Worm (Caenorhabditis elegans) whole organism, midembryonic: ENCODE data around the gene Y116F11A.6.

Experiments used
- T22C8.4 ChIP-seq: fragments of 200-800 bp; sonication (Bioruptor generic); IDR thresholded peaks from 2 replicates; pipeline ENCODE4 v1.3.6; 2022; ENCODE audit warnings: missing genetic modification characterization, missing compliant biosample characterization
- cog-1 ChIP-seq: sonication (generic microtip); optimal IDR thresholded peaks from 2 replicates; lab custom pipeline; 2016; ENCODE audit warnings: missing genetic modification characterization, missing compliant biosample characterization
- flt-1 ChIP-seq: fragments of 200-800 bp; sonication (Bioruptor generic); IDR thresholded peaks from 2 replicates; pipeline ENCODE4 v1.3.6; 2022; ENCODE audit warnings: missing genetic modification characterization, missing compliant biosample characterization
- klf-2 ChIP-seq: fragments of 200-800 bp; sonication (Bioruptor generic); conservative IDR thresholded peaks from 2 replicates; pipeline ENCODE4 v1.3.6; 2022; ENCODE audit warnings: missing genetic modification reagents, missing genetic modification characterization, missing compliant biosample characterization
- med-1 ChIP-seq: sonication (generic microtip); optimal IDR thresholded peaks from 2 replicates; lab custom pipeline; 2017; ENCODE audit warnings: missing genetic modification characterization, mild to moderate bottlenecking, missing compliant biosample characterization, antibody characterized with exemption, missing genetic modification reagents; ENCODE audit not compliant: insufficient read depth
- ref-1 ChIP-seq: fragments of 200-800 bp; sonication (Bioruptor generic); conservative IDR thresholded peaks from 2 replicates; pipeline ENCODE4 v1.3.6; 2022; ENCODE audit warnings: missing genetic modification reagents, missing genetic modification characterization, missing compliant biosample characterization
- tab-1 ChIP-seq: fragments of 200-800 bp; sonication (Bioruptor generic); IDR thresholded peaks from 2 replicates; pipeline ENCODE4 v1.3.6; 2022; ENCODE audit warnings: missing genetic modification characterization, missing compliant biosample characterization
- ztf-23 ChIP-seq: fragments of 200-800 bp; sonication (Bioruptor generic); IDR thresholded peaks from 2 replicates; pipeline ENCODE4 v1.3.6; 2022; ENCODE audit warnings: missing genetic modification reagents, missing genetic modification characterization, missing compliant biosample characterization
- ztf-29 ChIP-seq: fragments of 200-800 bp; sonication (Bioruptor generic); IDR thresholded peaks from 2 replicates; pipeline ENCODE4 v1.3.6; 2022; ENCODE audit warnings: missing genetic modification reagents, missing genetic modification characterization, missing compliant biosample characterization

The Y116F11A.6 gene

ce11 chrV:19767719-19768118, 48.4 kb downstream of the Y116F11A.6 start:
- TF ChIP-seq flt-1 (GFP tag; lab: Robert Waterston, UW) (no peak), ref-1 (GFP tag; lab: Robert Waterston, UW) (no peak), ztf-29 (no peak), ztf-23 (GFP tag; lab: Robert Waterston, UW) (no peak), klf-2 (GFP tag; lab: Robert Waterston, UW) (no peak), cog-1 (tag; lab: Kevin White, UChicago) (no peak), tab-1 (GFP tag; lab: Robert Waterston, UW) (no peak), med-1 (GFP tag; lab: Kevin White, UChicago) (no peak), T22C8.4 (no peak)

ce11 chrV:19771660-19772059, 52.3 kb downstream of the Y116F11A.6 start, which contains the start of gene M162.15:
Gene M162.15 (minus strand): TSS chrV:19771760.
- TF ChIP-seq klf-2 (GFP tag; lab: Robert Waterston, UW) (no peak), cog-1 (tag; lab: Kevin White, UChicago) (no peak), ztf-23 (GFP tag; lab: Robert Waterston, UW) (no peak), ref-1 (GFP tag; lab: Robert Waterston, UW) (no peak), flt-1 (GFP tag; lab: Robert Waterston, UW) (no peak), T22C8.4 (no peak), med-1 (GFP tag; lab: Kevin White, UChicago) (no peak), tab-1 (GFP tag; lab: Robert Waterston, UW) (no peak), ztf-29 (no peak)

ce11 chrV:19777227-19777626, 57.9 kb downstream of the Y116F11A.6 start, which contains the start of gene fbxa-118:
Gene fbxa-118 (minus strand): TSS chrV:19777327.
- TF ChIP-seq med-1 (GFP tag; lab: Kevin White, UChicago) (no peak), tab-1 (GFP tag; lab: Robert Waterston, UW) (no peak), ztf-23 (GFP tag; lab: Robert Waterston, UW) (no peak)
